Worm (Caenorhabditis elegans) whole organism, midembryonic: Measurements from ENCODE around the gene npr-12.

Source experiments
- T22C8.4 ChIP-seq: fragments of 200-800 bp; sonication (Bioruptor generic); IDR thresholded peaks from 2 replicates; pipeline ENCODE4 v1.3.6; 2022; ENCODE audit warnings: missing genetic modification characterization, missing compliant biosample characterization
- cog-1 ChIP-seq: sonication (generic microtip); optimal IDR thresholded peaks from 2 replicates; lab custom pipeline; 2016; ENCODE audit warnings: missing genetic modification characterization, missing compliant biosample characterization
- flt-1 ChIP-seq: fragments of 200-800 bp; sonication (Bioruptor generic); IDR thresholded peaks from 2 replicates; pipeline ENCODE4 v1.3.6; 2022; ENCODE audit warnings: missing genetic modification characterization, missing compliant biosample characterization
- klf-2 ChIP-seq: fragments of 200-800 bp; sonication (Bioruptor generic); conservative IDR thresholded peaks from 2 replicates; pipeline ENCODE4 v1.3.6; 2022; ENCODE audit warnings: missing genetic modification reagents, missing genetic modification characterization, missing compliant biosample characterization
- med-1 ChIP-seq: sonication (generic microtip); optimal IDR thresholded peaks from 2 replicates; lab custom pipeline; 2017; ENCODE audit warnings: missing genetic modification characterization, mild to moderate bottlenecking, missing compliant biosample characterization, antibody characterized with exemption, missing genetic modification reagents; ENCODE audit not compliant: insufficient read depth
- ref-1 ChIP-seq: fragments of 200-800 bp; sonication (Bioruptor generic); conservative IDR thresholded peaks from 2 replicates; pipeline ENCODE4 v1.3.6; 2022; ENCODE audit warnings: missing genetic modification reagents, missing genetic modification characterization, missing compliant biosample characterization
- tab-1 ChIP-seq: fragments of 200-800 bp; sonication (Bioruptor generic); IDR thresholded peaks from 2 replicates; pipeline ENCODE4 v1.3.6; 2022; ENCODE audit warnings: missing genetic modification characterization, missing compliant biosample characterization
- ztf-23 ChIP-seq: fragments of 200-800 bp; sonication (Bioruptor generic); IDR thresholded peaks from 2 replicates; pipeline ENCODE4 v1.3.6; 2022; ENCODE audit warnings: missing genetic modification reagents, missing genetic modification characterization, missing compliant biosample characterization
- ztf-29 ChIP-seq: fragments of 200-800 bp; sonication (Bioruptor generic); IDR thresholded peaks from 2 replicates; pipeline ENCODE4 v1.3.6; 2022; ENCODE audit warnings: missing genetic modification reagents, missing genetic modification characterization, missing compliant biosample characterization

The npr-12 gene

ce11 chrIV:6909863-6910733, 27.4 kb downstream of the npr-12 start, which contains the start of the genes rpn-1 and ribo-1:
Gene rpn-1, minus strand, starts transcription at chrIV:6909913.
Gene ribo-1, plus strand, starts transcription at chrIV:6910683.
- TF ChIP-seq tab-1 (GFP tag; lab: Robert Waterston, UW) (no peak), med-1 (no peak), flt-1 (GFP tag; lab: Robert Waterston, UW) (no peak), T22C8.4 (no peak), klf-2 (GFP tag; lab: Robert Waterston, UW) (no peak)

ce11 chrIV:6907487-6907886, 30.0 kb downstream of the npr-12 start:
- no peak for TF ChIP-seq T22C8.4
- no peak for TF ChIP-seq ztf-29
- no peak for TF ChIP-seq tab-1 (GFP tag; lab: Robert Waterston, UW)
- no peak for TF ChIP-seq med-1

- TF ChIP-seq med-1, result no peak
- no peak for TF ChIP-seq ztf-29
- TF ChIP-seq tab-1 (GFP tag; lab: Robert Waterston, UW), result no peak
- no peak for TF ChIP-seq ref-1 (GFP tag; lab: Robert Waterston, UW)
- no peak for TF ChIP-seq cog-1 (tag; lab: Kevin White, UChicago)
- no peak for TF ChIP-seq ztf-23 (GFP tag; lab: Robert Waterston, UW)
Observed at ce11 chrIV:6905947-6906489, 31.4 kb downstream of the npr-12 start, which contains the start of the genes T22D1.17 and T22D1.8. Gene T22D1.17, plus strand, starts transcription at chrIV:6905997. Gene T22D1.8, minus strand, starts transcription at chrIV:6906348.

ce11 chrIV:6905428-6905827, 32.0 kb downstream of the npr-12 start:
- TF ChIP-seq cog-1 (tag; lab: Kevin White, UChicago), result no peak
- no peak for TF ChIP-seq klf-2 (GFP tag; lab: Robert Waterston, UW)
- TF ChIP-seq ztf-29, result no peak
- TF ChIP-seq ref-1 (GFP tag; lab: Robert Waterston, UW), result no peak
- no peak for TF ChIP-seq ztf-23 (GFP tag; lab: Robert Waterston, UW)
- TF ChIP-seq flt-1 (GFP tag; lab: Robert Waterston, UW), result no peak
- TF ChIP-seq med-1, result no peak
- TF ChIP-seq tab-1 (GFP tag; lab: Robert Waterston, UW), result no peak
- TF ChIP-seq T22C8.4, result no peak

ce11 chrIV:6904606-6905005, 32.8 kb downstream of the npr-12 start:
- no peak for TF ChIP-seq flt-1 (GFP tag; lab: Robert Waterston, UW)
- no peak for TF ChIP-seq ref-1 (GFP tag; lab: Robert Waterston, UW)
- no peak for TF ChIP-seq med-1
- TF ChIP-seq cog-1 (tag; lab: Kevin White, UChicago), result no peak
- no peak for TF ChIP-seq ztf-23 (GFP tag; lab: Robert Waterston, UW)
- TF ChIP-seq klf-2 (GFP tag; lab: Robert Waterston, UW), result no peak
- TF ChIP-seq tab-1 (GFP tag; lab: Robert Waterston, UW), result no peak
- TF ChIP-seq T22C8.4, result no peak
- TF ChIP-seq ztf-29, result no peak

ce11 chrIV:6903575-6903974, 33.9 kb downstream of the npr-12 start, which contains the start of gene T22D1.5:
Gene T22D1.5, plus strand, starts transcription at chrIV:6903950.
- TF ChIP-seq med-1 (no peak), ztf-29 (no peak), T22C8.4 (no peak), flt-1 (GFP tag; lab: Robert Waterston, UW) (no peak), klf-2 (GFP tag; lab: Robert Waterston, UW) (no peak), cog-1 (tag; lab: Kevin White, UChicago) (no peak)

- no peak for TF ChIP-seq flt-1 (GFP tag; lab: Robert Waterston, UW)
- no peak for TF ChIP-seq ref-1 (GFP tag; lab: Robert Waterston, UW)
- no peak for TF ChIP-seq tab-1 (GFP tag; lab: Robert Waterston, UW)
- TF ChIP-seq T22C8.4, result no peak
- no peak for TF ChIP-seq cog-1 (tag; lab: Kevin White, UChicago)
- no peak for TF ChIP-seq med-1
- no peak for TF ChIP-seq ztf-29
- TF ChIP-seq klf-2 (GFP tag; lab: Robert Waterston, UW), result no peak
- no peak for TF ChIP-seq ztf-23 (GFP tag; lab: Robert Waterston, UW)
Observed at ce11 chrIV:6887601-6888099, 49.8 kb downstream of the npr-12 start, which contains the start of the genes T05A12.3 and T05A12.4. Gene T05A12.3, minus strand, starts transcription at chrIV:6887651. Gene T05A12.4, plus strand, starts transcription at chrIV:6887948.

- no peak for TF ChIP-seq ref-1 (GFP tag; lab: Robert Waterston, UW)
- TF ChIP-seq klf-2 (GFP tag; lab: Robert Waterston, UW), result no peak
Observed at ce11 chrIV:6883342-6883741, 54.1 kb downstream of the npr-12 start, which contains the start of gene tre-2. Gene tre-2, minus strand, starts transcription at chrIV:6883442.

ce11 chrIV:6881183-6881582, 56.3 kb downstream of the npr-12 start:
- TF ChIP-seq flt-1 (GFP tag; lab: Robert Waterston, UW), result no peak
- no peak for TF ChIP-seq ztf-23 (GFP tag; lab: Robert Waterston, UW)
- no peak for TF ChIP-seq cog-1 (tag; lab: Kevin White, UChicago)
- TF ChIP-seq ref-1 (GFP tag; lab: Robert Waterston, UW), result no peak
- no peak for TF ChIP-seq klf-2 (GFP tag; lab: Robert Waterston, UW)
- no peak for TF ChIP-seq tab-1 (GFP tag; lab: Robert Waterston, UW)
- no peak for TF ChIP-seq med-1
- TF ChIP-seq T22C8.4, result no peak
- TF ChIP-seq ztf-29, result no peak

- TF ChIP-seq ztf-29 (no peak), klf-2 (GFP tag; lab: Robert Waterston, UW) (no peak), T22C8.4 (no peak), flt-1 (GFP tag; lab: Robert Waterston, UW) (no peak), med-1 (no peak), ref-1 (GFP tag; lab: Robert Waterston, UW) (no peak)
Observed at ce11 chrIV:6880415-6880814, 57.0 kb downstream of the npr-12 start.
